Worm (Caenorhabditis elegans) whole organism, midembryonic: Measurements from ENCODE around the gene scpl-4.

Source experiments
- ref-1 ChIP-seq: fragments of 200-800 bp; sonication (Bioruptor generic); conservative IDR thresholded peaks from 2 replicates; pipeline ENCODE4 v1.3.6; 2022; ENCODE audit warnings: missing genetic modification reagents, missing genetic modification characterization, missing compliant biosample characterization
- tab-1 ChIP-seq: fragments of 200-800 bp; sonication (Bioruptor generic); IDR thresholded peaks from 2 replicates; pipeline ENCODE4 v1.3.6; 2022; ENCODE audit warnings: missing genetic modification characterization, missing compliant biosample characterization

DNA sequence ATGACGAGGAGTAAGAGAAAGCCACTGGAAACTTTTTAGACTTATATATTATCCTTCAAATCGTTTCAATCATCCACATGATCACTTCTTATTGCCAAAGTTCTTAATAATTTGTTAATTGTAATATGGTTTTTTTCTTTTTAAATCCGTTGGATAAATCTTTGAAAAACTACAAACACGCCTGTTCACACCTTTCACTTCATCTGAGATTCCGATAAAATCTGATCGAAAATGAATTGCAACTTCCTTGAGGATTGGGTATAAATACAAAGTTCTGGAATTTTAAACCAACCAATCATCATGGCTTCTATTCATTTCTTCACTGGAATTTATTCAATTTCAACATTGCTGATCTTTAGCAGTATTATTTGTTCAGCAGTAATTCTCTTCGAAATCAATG lies 38.3 kb upstream of the scpl-4 start, which contains the start of gene col-152:
- TF ChIP-seq ref-1 (GFP tag; lab: Robert Waterston, UW) = no peak
- TF ChIP-seq tab-1 = no peak
